Fruit fly (Drosophila melanogaster) whole organism, wandering third instar larva: ENCODE measurements around the gene CG15877.

Experiments
- Rel ChIP-seq, 2 experiments: fragments of 200-800 bp; sonication (Bioruptor generic) in 1 of 2; optimal IDR thresholded peaks; 2 replicates in 1 of 2; 3 replicates in 1 of 2; lab custom pipeline; 2016 to 2019; ENCODE audit warnings: mild to moderate bottlenecking in 2 of 2, missing biosample characterization in 2 of 2, missing genetic modification characterization in 2 of 2, moderate library complexity in 1 of 2
- br ChIP-seq: fragments of 200-800 bp; sonication (Bioruptor generic); optimal IDR thresholded peaks from 2 replicates; lab custom pipeline; 2016; ENCODE audit warnings: missing biosample characterization, missing genetic modification characterization
- pan ChIP-seq: fragments of >200 bp; optimal IDR thresholded peaks from 2 replicates; lab custom pipeline; 2017

DNA sequence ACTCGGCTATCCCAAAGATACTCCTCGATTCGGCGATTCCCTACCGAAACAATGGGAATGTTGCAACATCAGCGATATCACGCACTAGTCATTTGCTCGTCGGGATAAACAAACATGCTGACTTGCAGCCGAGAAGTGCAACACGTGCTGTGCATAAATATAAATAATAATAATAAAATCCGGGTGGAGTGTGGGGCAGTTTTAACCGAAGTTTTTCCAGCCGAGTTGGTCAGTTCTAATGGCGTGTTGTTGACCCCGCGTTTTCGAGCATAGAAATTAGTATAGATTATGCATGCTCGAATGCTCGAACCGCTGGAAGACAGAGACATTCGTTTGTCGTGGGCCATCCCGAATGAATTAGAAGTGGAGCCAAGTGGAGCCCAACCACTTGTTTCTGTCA is 21.3 kb upstream of the CG15877 start:
- no peak for TF ChIP-seq pan (lab: Kevin White, UChicago)
- no peak for TF ChIP-seq br (GFP tag; lab: Kevin White, UChicago)
- TF ChIP-seq Rel (GFP tag; optimal IDR thresholded peaks at IDR 0.05; lab: Kevin White, UChicago) = no peak
- no peak for TF ChIP-seq Rel (tag; optimal IDR thresholded peaks at IDR 0.05; lab: Kevin White, UChicago)
